Worm (Caenorhabditis elegans) whole organism, L4 larva: ENCODE data around the gene F36D4.4.
A peak's percentile ranks its signal among the peaks of the same experiment; 100 is the strongest.

Experiments used
- D1046.2 ChIP-seq: fragments of 200-800 bp; sonication (Bioruptor generic); IDR thresholded peaks from 2 replicates; pipeline ENCODE4 v1.3.6; 2022; ENCODE audit warnings: missing genetic modification characterization, missing compliant biosample characterization
- F10B5.3 ChIP-seq: sonication (generic microtip); optimal IDR thresholded peaks from 2 replicates; lab custom pipeline; 2016; ENCODE audit warnings: mild to moderate bottlenecking, missing genetic modification characterization, missing compliant biosample characterization
- F49E8.2 ChIP-seq: sonication (generic microtip); optimal IDR thresholded peaks from 2 replicates; lab custom pipeline; 2016; ENCODE audit warnings: missing compliant biosample characterization, mild to moderate bottlenecking, missing genetic modification characterization, borderline replicate concordance
- aha-1 ChIP-seq: fragments of 150-350 bp; peaks from one replicate; lab custom pipeline; 2014; ENCODE audit warnings: missing biosample characterization, missing genetic modification characterization
- aly-2 ChIP-seq: sonication (generic microtip); optimal IDR thresholded peaks from 2 replicates; lab custom pipeline; 2018; ENCODE audit warnings: missing biosample characterization, missing genetic modification characterization
- attf-4 ChIP-seq: sonication (generic microtip); optimal IDR thresholded peaks from 3 replicates; lab custom pipeline; 2017; ENCODE audit warnings: missing biosample characterization, missing genetic modification characterization
- ceh-62 ChIP-seq: sonication (generic microtip); optimal IDR thresholded peaks from 2 replicates; lab custom pipeline; 2017; ENCODE audit warnings: missing biosample characterization, missing genetic modification characterization
- ceh-82 ChIP-seq: sonication (generic microtip); optimal IDR thresholded peaks from 2 replicates; lab custom pipeline; 2017; ENCODE audit warnings: missing biosample characterization, missing genetic modification characterization
- ces-1 ChIP-seq: fragments of 150-350 bp; sonication (generic microtip); optimal IDR thresholded peaks from 4 replicates; lab custom pipeline; 2014; ENCODE audit warnings: missing biosample characterization, missing genetic modification reagents, missing genetic modification characterization
- daf-16 ChIP-seq, 3 experiments: sonication (generic microtip); optimal IDR thresholded peaks; 2 replicates each; lab custom pipeline; 2016 to 2017; ENCODE audit warnings: missing genetic modification characterization in 3 of 3, missing genetic modification reagents in 3 of 3, mild to moderate bottlenecking in 2 of 3, missing compliant biosample characterization in 2 of 3, missing biosample characterization in 1 of 3, moderate library complexity in 1 of 3
- dmd-8 ChIP-seq: fragments of 200-800 bp; sonication (Bioruptor generic); IDR thresholded peaks from 2 replicates; pipeline ENCODE4 v1.3.6; 2022; ENCODE audit warnings: missing genetic modification characterization, missing compliant biosample characterization
- dmd-9 ChIP-seq: fragments of 200-800 bp; sonication (Bioruptor generic); IDR thresholded peaks from 2 replicates; pipeline ENCODE4 v1.3.6; 2022; ENCODE audit warnings: missing genetic modification reagents, missing genetic modification characterization, missing compliant biosample characterization
- dve-1 ChIP-seq: sonication (generic microtip); optimal IDR thresholded peaks from 2 replicates; lab custom pipeline; 2017; ENCODE audit warnings: antibody characterized with exemption, mild to moderate bottlenecking, missing genetic modification characterization, missing compliant biosample characterization; ENCODE audit not compliant: insufficient read depth
- egl-43 ChIP-seq: fragments of 200-800 bp; sonication (Bioruptor generic); IDR thresholded peaks from 2 replicates; pipeline ENCODE4 v1.3.6; 2022; ENCODE audit warnings: missing genetic modification reagents, missing genetic modification characterization, missing compliant biosample characterization
- hlh-11 ChIP-seq: fragments of 200-800 bp; sonication (Bioruptor generic); optimal IDR thresholded peaks from 2 replicates; lab custom pipeline; 2018; ENCODE audit warnings: mild to moderate bottlenecking, missing genetic modification characterization, missing compliant biosample characterization
- lim-7 ChIP-seq: fragments of 200-800 bp; sonication (Bioruptor generic); IDR thresholded peaks from 2 replicates; pipeline ENCODE4 v1.3.6; 2022; ENCODE audit warnings: missing genetic modification characterization, missing compliant biosample characterization
- lin-13 ChIP-seq: fragments of 150-350 bp; optimal IDR thresholded peaks from 2 replicates; lab custom pipeline; 2014; ENCODE audit warnings: missing biosample characterization, missing genetic modification reagents, missing genetic modification characterization
- mep-1 ChIP-seq: fragments of 150-350 bp; sonication (generic microtip); optimal IDR thresholded peaks from 3 replicates; lab custom pipeline; 2014; ENCODE audit warnings: missing biosample characterization, missing genetic modification characterization
- nhr-111 ChIP-seq: fragments of 200-800 bp; sonication (Bioruptor generic); optimal IDR thresholded peaks from 2 replicates; lab custom pipeline; 2018; ENCODE audit warnings: mild to moderate bottlenecking, missing genetic modification characterization, missing compliant biosample characterization
- nhr-237 ChIP-seq: sonication (generic microtip); optimal IDR thresholded peaks from 2 replicates; lab custom pipeline; 2017; ENCODE audit warnings: missing biosample characterization, missing genetic modification characterization
- nhr-28 ChIP-seq: fragments of 150-350 bp; optimal IDR thresholded peaks from 2 replicates; lab custom pipeline; 2014; ENCODE audit warnings: missing biosample characterization, missing genetic modification characterization
- nhr-41 ChIP-seq: fragments of 200-800 bp; sonication (Bioruptor generic); IDR thresholded peaks from 2 replicates; pipeline ENCODE4 v1.3.6; 2022; ENCODE audit warnings: missing genetic modification reagents, missing genetic modification characterization, missing compliant biosample characterization
- nhr-48 ChIP-seq: sonication (generic microtip); optimal IDR thresholded peaks from 2 replicates; lab custom pipeline; 2016; ENCODE audit warnings: mild to moderate bottlenecking, missing genetic modification characterization, missing compliant biosample characterization
- nhr-6 ChIP-seq: fragments of 150-350 bp; optimal IDR thresholded peaks from 2 replicates; lab custom pipeline; 2014; ENCODE audit warnings: missing biosample characterization, missing genetic modification characterization
- nhr-76 ChIP-seq: fragments of 150-350 bp; optimal IDR thresholded peaks from 2 replicates; lab custom pipeline; 2014; ENCODE audit warnings: missing biosample characterization, missing genetic modification characterization
- nhr-77 ChIP-seq: fragments of 150-350 bp; optimal IDR thresholded peaks from 2 replicates; lab custom pipeline; 2014; ENCODE audit warnings: missing biosample characterization, missing genetic modification characterization
- pha-4 ChIP-seq, 2 experiments: fragments of 150-350 bp in 1 of 2; fragments of 200-800 bp in 1 of 2; sonication (Bioruptor generic) in 1 of 2; IDR thresholded peaks in 1 of 2; optimal IDR thresholded peaks in 1 of 2; 2 replicates each; pipeline versions ENCODE4 v1.3.6 to Lab custom; 2014 to 2022; ENCODE audit warnings: missing genetic modification characterization in 2 of 2, missing genetic modification reagents in 2 of 2, missing biosample characterization in 1 of 2, missing compliant biosample characterization in 1 of 2
- saeg-2 ChIP-seq: fragments of 200-800 bp; sonication (Bioruptor generic); IDR thresholded peaks from 2 replicates; pipeline ENCODE4 v1.3.6; 2022; ENCODE audit warnings: missing genetic modification reagents, missing genetic modification characterization, missing compliant biosample characterization
- skn-1 ChIP-seq: fragments of 150-350 bp; optimal IDR thresholded peaks from 2 replicates; lab custom pipeline; 2014; ENCODE audit warnings: missing biosample characterization, missing genetic modification characterization
- spr-1 ChIP-seq: sonication (generic microtip); optimal IDR thresholded peaks from 2 replicates; lab custom pipeline; 2016; ENCODE audit warnings: mild to moderate bottlenecking, missing genetic modification characterization, missing compliant biosample characterization
- unc-39 ChIP-seq: sonication (generic microtip); optimal IDR thresholded peaks from 2 replicates; lab custom pipeline; 2017; ENCODE audit warnings: missing biosample characterization, missing genetic modification characterization
- unc-62 ChIP-seq, 3 experiments: fragments of 150-350 bp in 1 of 3; sonication (generic microtip); optimal IDR thresholded peaks in 2 of 3; peaks in 1 of 3; 1 replicate in 1 of 3; 2 replicates in 2 of 3; lab custom pipeline; 2014 to 2017; ENCODE audit warnings: missing biosample characterization in 3 of 3, missing genetic modification characterization in 3 of 3, missing genetic modification reagents in 3 of 3, missing genotype in 1 of 3
- vab-7 ChIP-seq: fragments of 200-800 bp; sonication (Bioruptor generic); IDR thresholded peaks from 2 replicates; pipeline ENCODE4 v1.3.6; 2022; ENCODE audit warnings: missing genetic modification reagents, missing genetic modification characterization, missing compliant biosample characterization
- zag-1 ChIP-seq: fragments of 150-350 bp; optimal IDR thresholded peaks from 2 replicates; lab custom pipeline; 2014; ENCODE audit warnings: missing biosample characterization, missing genetic modification characterization
- zfp-3 ChIP-seq: fragments of 200-800 bp; sonication (Bioruptor generic); conservative IDR thresholded peaks from 2 replicates; pipeline ENCODE4 v1.3.6; 2022; ENCODE audit warnings: missing genetic modification reagents, missing genetic modification characterization, missing compliant biosample characterization
- zip-11 ChIP-seq: fragments of 200-800 bp; sonication (Bioruptor generic); IDR thresholded peaks from 2 replicates; pipeline ENCODE4 v1.3.6; 2022; ENCODE audit warnings: missing genetic modification characterization, missing compliant biosample characterization
- ztf-7 ChIP-seq: fragments of 150-350 bp; optimal IDR thresholded peaks from 2 replicates; lab custom pipeline; 2014; ENCODE audit warnings: missing biosample characterization, missing genetic modification characterization

Gene F36D4.4

DNA sequence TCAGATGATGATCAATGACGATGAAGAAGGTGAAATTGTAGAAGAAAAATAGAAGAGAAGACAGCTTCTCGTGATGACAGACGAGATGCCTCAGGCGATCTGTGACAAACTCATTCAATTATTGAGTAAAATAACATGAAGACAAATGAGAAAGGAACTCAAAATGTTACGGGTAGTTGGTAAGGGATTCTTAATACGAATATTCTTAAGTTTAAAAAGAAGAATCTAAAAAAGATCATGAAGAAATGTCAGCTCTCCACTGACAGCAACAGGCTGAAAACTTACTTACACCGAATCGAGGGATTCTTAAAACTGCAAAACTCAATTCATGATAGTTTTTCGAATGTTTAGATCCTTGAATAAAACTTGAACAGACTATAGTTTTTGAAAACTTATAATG lies at the start of gene F36D4.4:
F36D4.4 (minus strand) TSS at position 101 of the 400 bp plus-strand sequence.
- TF ChIP-seq nhr-111 (GFP tag; lab: Kevin White, UChicago) (no peak), pha-4 (GFP tag; IDR thresholded peaks at IDR 0.05; lab: Robert Waterston, UW) (no peak), pha-4 (tag; optimal IDR thresholded peaks at IDR 0.05; lab: Kevin White, UChicago) (no peak)

DNA sequence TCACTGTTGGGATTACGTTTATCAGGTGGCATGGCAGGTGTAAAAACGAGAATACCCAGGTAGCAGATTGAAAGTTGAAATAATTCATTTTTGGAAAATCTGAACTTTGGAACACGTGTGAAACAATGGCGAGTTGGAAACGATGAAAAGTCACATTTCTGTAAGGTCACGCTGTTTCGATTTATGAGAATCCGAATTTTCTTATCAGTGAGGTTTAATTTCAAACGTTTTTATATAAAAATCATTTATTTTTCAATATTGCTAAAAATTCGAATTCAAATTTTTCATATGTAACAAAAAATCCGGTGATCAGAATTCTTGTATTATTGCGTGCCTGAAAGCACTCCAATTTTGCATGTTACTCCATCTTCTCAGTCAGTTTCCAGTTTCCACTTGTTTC lies 48.2 kb upstream of the F36D4.4 start, which contains the start of gene F07D3.3:
F07D3.3 (minus strand) TSS at position 101 of the 400 bp plus-strand sequence.
- TF ChIP-seq dmd-9 (GFP tag; lab: Robert Waterston, UW) (no peak), aly-2 (no peak), lin-13 (GFP tag; lab: Kevin White, UChicago) (no peak), zip-11 (GFP tag; lab: Robert Waterston, UW) (no peak), ceh-82 (tag; lab: Kevin White, UChicago) (no peak), zag-1 (no peak), skn-1 (tag; lab: Kevin White, UChicago) (no peak)

DNA sequence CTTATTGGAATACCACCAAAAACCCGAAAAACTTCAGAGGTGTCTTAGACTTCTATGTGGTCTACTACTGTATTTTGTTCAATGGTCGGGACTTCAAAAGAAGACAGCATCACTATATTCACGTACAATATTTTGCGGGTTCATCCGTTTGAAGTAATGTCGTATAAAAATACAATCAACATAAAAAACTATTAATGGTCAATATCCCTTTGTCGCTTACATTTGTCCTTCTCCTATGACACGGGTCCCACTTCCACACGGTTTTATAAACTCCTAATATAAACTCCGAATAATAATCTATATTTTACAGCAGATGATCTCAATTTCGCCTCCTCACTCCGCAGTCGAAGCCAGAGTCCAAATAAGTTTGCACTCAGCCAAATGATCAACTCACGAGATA lies 43.1 kb upstream of the F36D4.4 start:
- TF ChIP-seq F10B5.3 (tag; lab: Kevin White, UChicago), result no peak
- TF ChIP-seq nhr-48 (tag; lab: Kevin White, UChicago), result no peak
- TF ChIP-seq unc-62 (GFP tag; optimal IDR thresholded peaks at IDR 0.05 in 1 of 2; lab: Kevin White, UChicago), result peak in 1 of 2 experiments; percentile 94
- no peak for TF ChIP-seq unc-62 (tag; optimal IDR thresholded peaks at IDR 0.05; lab: Kevin White, UChicago)
- no peak for TF ChIP-seq nhr-111 (GFP tag; lab: Kevin White, UChicago)

DNA sequence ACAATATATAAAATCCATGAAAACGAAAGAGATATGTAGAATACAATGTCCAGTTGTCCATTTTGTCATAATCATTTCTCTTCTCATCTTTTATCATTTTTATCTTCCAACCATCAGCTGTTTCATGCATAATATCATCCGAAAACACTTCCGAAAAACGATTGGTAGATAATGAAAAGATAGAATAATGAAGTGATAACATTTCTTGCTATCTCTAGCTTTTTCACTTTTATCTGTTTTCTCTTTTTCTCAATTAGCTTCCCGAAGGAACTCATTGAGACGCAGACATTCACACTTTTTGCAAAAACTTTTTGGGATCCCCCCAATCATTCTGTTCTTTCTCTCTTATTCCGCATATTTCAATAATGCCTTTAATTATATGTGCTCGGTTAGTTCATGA lies 39.5 kb upstream of the F36D4.4 start:
- TF ChIP-seq nhr-237 (tag; lab: Kevin White, UChicago) (no peak), hlh-11 (tag; lab: Kevin White, UChicago) (peak; percentile 42), daf-16 (GFP tag; optimal IDR thresholded peaks at IDR 0.05; lab: Kevin White, UChicago) (no peak), daf-16 (tag; optimal IDR thresholded peaks at IDR 0.05; lab: Kevin White, UChicago) (peak; percentile 23), nhr-28 (tag; lab: Kevin White, UChicago) (peak; percentile 42), nhr-77 (tag; lab: Kevin White, UChicago) (no peak), dve-1 (peak; percentile 56)

DNA sequence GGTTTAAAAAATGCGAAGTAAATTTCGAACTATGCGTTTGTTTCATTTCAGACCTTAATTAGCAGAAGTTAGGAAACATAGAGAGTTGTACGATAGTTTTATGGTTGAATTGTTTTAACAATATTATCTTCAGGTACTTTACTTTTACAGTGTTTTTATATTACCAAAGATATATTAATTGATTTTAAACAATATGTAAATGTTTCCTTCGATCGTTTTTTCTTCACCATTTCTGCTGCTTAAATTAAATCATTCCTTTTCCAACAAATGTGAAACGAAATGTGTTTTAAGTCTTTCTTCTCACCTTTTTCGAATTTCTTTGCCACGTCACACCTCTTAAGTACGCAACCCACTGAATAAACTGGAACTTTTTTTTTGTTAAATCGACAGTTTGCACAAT lies 38.9 kb upstream of the F36D4.4 start:
- TF ChIP-seq ces-1, result no peak
- TF ChIP-seq aha-1 (tag; lab: Kevin White, UChicago), result peak; percentile 93

DNA sequence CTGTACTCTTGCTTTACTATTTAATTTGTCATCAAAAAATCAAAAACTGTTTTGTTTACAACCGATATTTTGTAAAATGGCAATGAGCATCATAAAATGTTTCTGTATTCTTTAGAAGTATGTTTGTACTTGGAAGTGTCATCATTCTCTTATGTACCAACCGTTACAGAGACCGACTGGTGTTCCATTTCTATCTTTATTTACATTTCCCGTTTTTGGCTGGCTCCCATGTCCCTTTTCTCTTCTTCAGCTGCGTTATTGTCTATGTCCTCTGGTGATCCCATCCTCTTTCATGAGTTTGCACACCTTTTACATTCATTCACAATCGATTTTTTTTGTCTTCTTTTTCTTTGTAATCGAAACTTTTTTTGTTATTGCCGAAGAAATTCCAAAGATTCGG lies 37.1 kb upstream of the F36D4.4 start:
- TF ChIP-seq spr-1 (tag; lab: Kevin White, UChicago) (no peak), nhr-6 (tag; lab: Kevin White, UChicago) (peak; percentile 22), aly-2 (no peak), unc-62 (GFP tag; optimal IDR thresholded peaks at IDR 0.05 in 1 of 2; lab: Kevin White, UChicago) (no peak), unc-62 (tag; optimal IDR thresholded peaks at IDR 0.05; lab: Kevin White, UChicago) (no peak), nhr-76 (tag; lab: Kevin White, UChicago) (no peak), F49E8.2 (tag; lab: Kevin White, UChicago) (no peak), nhr-48 (tag; lab: Kevin White, UChicago) (no peak), saeg-2 (GFP tag; lab: Robert Waterston, UW) (no peak), egl-43 (GFP tag; lab: Robert Waterston, UW) (no peak), D1046.2 (no peak), skn-1 (tag; lab: Kevin White, UChicago) (no peak), pha-4 (GFP tag; IDR thresholded peaks at IDR 0.05; lab: Robert Waterston, UW) (no peak), pha-4 (tag; optimal IDR thresholded peaks at IDR 0.05; lab: Kevin White, UChicago) (peak; percentile 94), nhr-28 (tag; lab: Kevin White, UChicago) (no peak)

DNA sequence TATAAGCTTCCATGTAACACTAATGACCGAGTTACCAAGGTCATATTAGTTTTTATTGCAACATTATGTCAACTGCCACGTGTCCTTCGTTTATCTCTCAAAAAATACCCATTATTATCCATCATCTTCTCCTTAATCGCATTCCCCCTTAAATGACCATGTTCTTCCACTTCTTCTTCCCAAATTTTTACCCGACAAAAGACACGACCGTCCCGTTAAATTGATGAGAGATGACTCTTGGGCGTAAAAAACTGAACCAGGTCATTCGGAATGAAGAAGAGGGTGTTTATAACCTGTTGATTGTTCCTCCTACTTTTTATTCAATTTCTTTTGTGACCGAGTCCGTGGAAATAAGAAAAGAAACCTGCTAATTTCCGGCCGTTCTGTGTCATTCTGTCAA lies 30.2 kb upstream of the F36D4.4 start:
- no peak for TF ChIP-seq nhr-41
- no peak for TF ChIP-seq lim-7 (GFP tag; lab: Robert Waterston, UW)
- no peak for TF ChIP-seq ztf-7 (tag; lab: Kevin White, UChicago)
- no peak for TF ChIP-seq mep-1 (tag; lab: Kevin White, UChicago)
- no peak for TF ChIP-seq dmd-8 (GFP tag; lab: Robert Waterston, UW)
- no peak for TF ChIP-seq ceh-62 (tag; lab: Kevin White, UChicago)
- no peak for TF ChIP-seq unc-39 (tag; lab: Kevin White, UChicago)
- no peak for TF ChIP-seq attf-4
- TF ChIP-seq vab-7 (GFP tag; lab: Robert Waterston, UW), result no peak
- TF ChIP-seq zfp-3, result no peak
